Worm (Caenorhabditis elegans): Measurements from ENCODE around the gene cyp-35B1.

- no peak for TF ChIP-seq mdl-1 (tag; optimal IDR thresholded peaks at IDR 0.05)
- TF ChIP-seq R02D3.7 (tag; optimal IDR thresholded peaks at IDR 0.05), result no peak
- TF ChIP-seq unc-39 (tag; optimal IDR thresholded peaks at IDR 0.05), result no peak
- TF ChIP-seq snpc-4 (tag; optimal IDR thresholded peaks at IDR 0.05), result no peak
- no peak for TF ChIP-seq ceh-44 (GFP tag; IDR thresholded peaks at IDR 0.05)
- no peak for TF ChIP-seq fos-1 (tag; optimal IDR thresholded peaks at IDR 0.05)
- TF ChIP-seq zip-11 (GFP tag; IDR thresholded peaks at IDR 0.05), result no peak
Observed at ce11 chrV:3949723-3950122, 10.9 kb downstream of the cyp-35B1 start, which contains the start of gene dach-1.

Measured in whole organism, L4 larva.